Fruit fly (Drosophila melanogaster): ENCODE results near the gene sle.

- TF ChIP-seq CG8478 (optimal IDR thresholded peaks at IDR 0.05) (no peak), psq (optimal IDR thresholded peaks at IDR 0.05) (no peak), Dll (optimal IDR thresholded peaks at IDR 0.05) (no peak), pan (optimal IDR thresholded peaks at IDR 0.05) (no peak), usp (GFP tag; optimal IDR thresholded peaks at IDR 0.05) (no peak)
These were observed 48.7 kb upstream of the sle start for dm6 chr3R:10284169-10284568.

Measured in whole organism.